Fruit fly (Drosophila melanogaster) whole organism, embryonic: ENCODE data around the gene CG6236.

ENCODE experiments used
- Awh ChIP-seq: fragments of 200-800 bp; sonication (Bioruptor generic); IDR thresholded peaks from 2 replicates; pipeline ENCODE4, ENCODE4 v1.3.6; 2022; ENCODE audit warnings: missing biosample characterization, missing genetic modification characterization
- Blimp-1 ChIP-seq: fragments of 200-800 bp; sonication (Bioruptor generic); optimal IDR thresholded peaks from 3 replicates; lab custom pipeline; 2018; ENCODE audit warnings: missing biosample characterization, missing genetic modification characterization, mild to moderate bottlenecking, moderate library complexity, missing genetic modification reagents
- CG12391 ChIP-seq: fragments of 200-800 bp; sonication (Bioruptor generic); optimal IDR thresholded peaks from 3 replicates; lab custom pipeline; 2018; ENCODE audit warnings: missing biosample characterization, mild to moderate bottlenecking, missing genetic modification characterization, moderate library complexity
- CG14441 ChIP-seq: fragments of 200-800 bp; sonication (Bioruptor generic); IDR thresholded peaks from 2 replicates; pipeline ENCODE4 v1.3.6; 2022; ENCODE audit warnings: missing biosample characterization, missing genetic modification characterization
- CG1602 ChIP-seq: fragments of 200-800 bp; sonication (Bioruptor generic); optimal IDR thresholded peaks from 3 replicates; lab custom pipeline; 2016; ENCODE audit warnings: missing biosample characterization, missing genetic modification characterization
- CG17829 ChIP-seq: fragments of 200-800 bp; optimal IDR thresholded peaks from 2 replicates; lab custom pipeline; 2019; ENCODE audit warnings: missing biosample characterization, mild to moderate bottlenecking, missing genetic modification characterization, moderate library complexity
- CG30403 ChIP-seq: fragments of 200-800 bp; sonication (Bioruptor generic); optimal IDR thresholded peaks from 3 replicates; lab custom pipeline; 2016; ENCODE audit warnings: missing biosample characterization, missing genetic modification characterization
- CG3163 ChIP-seq: fragments of 200-800 bp; sonication (Bioruptor generic); optimal IDR thresholded peaks from 3 replicates; lab custom pipeline; 2016; ENCODE audit warnings: missing biosample characterization, missing genetic modification characterization
- CG34376 ChIP-seq: fragments of 200-800 bp; sonication (Bioruptor generic); optimal IDR thresholded peaks from 2 replicates; lab custom pipeline; 2018; ENCODE audit warnings: missing biosample characterization, mild to moderate bottlenecking, missing genetic modification characterization
- CG3847 ChIP-seq: fragments of 200-800 bp; sonication (Bioruptor generic); IDR thresholded peaks from 2 replicates; pipeline ENCODE4 v1.3.6; 2022; ENCODE audit warnings: missing biosample characterization, missing genetic modification characterization
- CG4282 ChIP-seq: fragments of 200-800 bp; sonication (Bioruptor generic); optimal IDR thresholded peaks from 2 replicates; lab custom pipeline; 2016; ENCODE audit warnings: missing biosample characterization, missing genetic modification characterization
- CG6175 ChIP-seq: fragments of 200-800 bp; sonication (Bioruptor generic); IDR thresholded peaks from 3 replicates; pipeline ENCODE4 v1.3.6; 2022; ENCODE audit warnings: missing biosample characterization, missing genetic modification characterization
- CG7786 ChIP-seq: fragments of 200-800 bp; sonication (Bioruptor generic); optimal IDR thresholded peaks from 2 replicates; lab custom pipeline; 2016; ENCODE audit warnings: missing biosample characterization, missing genetic modification characterization
- CG8089 ChIP-seq: fragments of 200-800 bp; sonication (Bioruptor generic); optimal IDR thresholded peaks from 3 replicates; lab custom pipeline; 2016; ENCODE audit warnings: missing biosample characterization, missing genetic modification characterization
- CG8290 ChIP-seq, 3 experiments: fragments of 200-800 bp; sonication (Bioruptor generic); optimal IDR thresholded peaks; 2 replicates each; lab custom pipeline; 2016 to 2019; ENCODE audit warnings: missing biosample characterization in 3 of 3, missing genetic modification characterization in 3 of 3, mild to moderate bottlenecking in 2 of 3, moderate library complexity in 1 of 3
- CG9932 ChIP-seq: fragments of 200-800 bp; sonication (Bioruptor generic); IDR thresholded peaks from 2 replicates; pipeline ENCODE4 v1.3.6; 2022; ENCODE audit warnings: missing biosample characterization, missing genetic modification characterization
- Chrac-16 ChIP-seq: fragments of 200-800 bp; sonication (Bioruptor generic); optimal IDR thresholded peaks from 3 replicates; lab custom pipeline; 2016; ENCODE audit warnings: missing biosample characterization, missing genetic modification characterization
- CrebB ChIP-seq: fragments of 200-800 bp; sonication (Bioruptor generic); optimal IDR thresholded peaks from 3 replicates; lab custom pipeline; 2018; ENCODE audit warnings: missing biosample characterization, mild to moderate bottlenecking, missing genetic modification characterization
- Dek ChIP-seq: fragments of 200-800 bp; sonication (Bioruptor generic); optimal IDR thresholded peaks from 3 replicates; lab custom pipeline; 2019; ENCODE audit warnings: missing biosample characterization, mild to moderate bottlenecking, missing genetic modification characterization, moderate library complexity
- E2f1 ChIP-seq: fragments of 200-800 bp; sonication (Bioruptor generic); IDR thresholded peaks from 2 replicates; pipeline ENCODE4 v1.3.6; 2022; ENCODE audit warnings: missing biosample characterization, missing genetic modification characterization
- HLH3B ChIP-seq: fragments of 200-800 bp; sonication (Bioruptor generic); IDR thresholded peaks from 2 replicates; pipeline ENCODE4 v1.3.6; 2022; ENCODE audit warnings: missing biosample characterization, missing genetic modification characterization
- Hey ChIP-seq: fragments of 200-800 bp; sonication (Bioruptor generic); optimal IDR thresholded peaks from 3 replicates; lab custom pipeline; 2018; ENCODE audit warnings: missing biosample characterization, mild to moderate bottlenecking, missing genetic modification characterization
- Hmx ChIP-seq: fragments of 200-800 bp; sonication (Bioruptor generic); optimal IDR thresholded peaks from 2 replicates; lab custom pipeline; 2016; ENCODE audit warnings: missing biosample characterization, missing genetic modification characterization
- MBD-R2 ChIP-seq: fragments of 200-800 bp; sonication (Bioruptor generic); IDR thresholded peaks from 2 replicates; pipeline ENCODE4 v1.3.6; 2022; ENCODE audit warnings: missing biosample characterization, missing genetic modification characterization
- MESR4 ChIP-seq: fragments of 200-800 bp; sonication (Bioruptor generic); optimal IDR thresholded peaks from 2 replicates; lab custom pipeline; 2018; ENCODE audit warnings: missing biosample characterization, mild to moderate bottlenecking, missing genetic modification characterization, moderate library complexity
- Max ChIP-seq: fragments of 200-800 bp; sonication (Bioruptor generic); optimal IDR thresholded peaks from 2 replicates; lab custom pipeline; 2016; ENCODE audit warnings: missing biosample characterization, mild to moderate bottlenecking, missing genetic modification characterization
- NFAT ChIP-seq: fragments of 200-800 bp; sonication (Bioruptor generic); IDR thresholded peaks from 2 replicates; pipeline ENCODE4 v1.3.6; 2022; ENCODE audit warnings: missing biosample characterization, missing genetic modification characterization
- Opbp ChIP-seq: fragments of 200-800 bp; sonication (Bioruptor generic); IDR thresholded peaks from 3 replicates; pipeline ENCODE4 v1.3.6; 2022; ENCODE audit warnings: missing biosample characterization, missing genetic modification characterization; ENCODE audit not compliant: partially characterized antibody
- Poxn ChIP-seq: fragments of 200-800 bp; sonication (Bioruptor generic); IDR thresholded peaks from 2 replicates; pipeline ENCODE4 v1.3.6; 2022; ENCODE audit warnings: missing biosample characterization, missing genetic modification characterization
- Taf1 ChIP-seq: fragments of 200-800 bp; sonication (Bioruptor generic); IDR thresholded peaks from 2 replicates; pipeline ENCODE4 v1.3.6; 2022; ENCODE audit warnings: missing biosample characterization, missing genetic modification characterization
- Trl ChIP-seq, 3 experiments: fragments of >200 bp in 2 of 3; fragments of 200-800 bp in 1 of 3; sonication (Bioruptor generic) in 1 of 3; optimal IDR thresholded peaks; 2 replicates in 1 of 3; 3 replicates in 2 of 3; lab custom pipeline; 2016 to 2017; ENCODE audit warnings: missing biosample characterization in 1 of 3, missing genetic modification characterization in 1 of 3
- ato ChIP-seq: fragments of 200-800 bp; sonication (Bioruptor generic); IDR thresholded peaks from 2 replicates; pipeline ENCODE4 v1.3.6; 2022; ENCODE audit warnings: missing biosample characterization, missing genetic modification characterization; ENCODE audit not compliant: partially characterized antibody
- bcd ChIP-seq: fragments of 200-800 bp; sonication (Bioruptor generic); optimal IDR thresholded peaks from 2 replicates; lab custom pipeline; 2017; ENCODE audit warnings: missing biosample characterization, mild to moderate bottlenecking, missing genetic modification characterization
- cg ChIP-seq: fragments of 200-800 bp; sonication (Bioruptor generic); optimal IDR thresholded peaks from 3 replicates; lab custom pipeline; 2019; ENCODE audit warnings: missing biosample characterization, mild to moderate bottlenecking, missing genetic modification characterization, moderate library complexity
- chm ChIP-seq: fragments of 200-800 bp; sonication (Bioruptor generic); IDR thresholded peaks from 2 replicates; pipeline ENCODE4 v1.3.6; 2022; ENCODE audit warnings: missing biosample characterization, missing genetic modification characterization
- corto ChIP-seq: fragments of 200-800 bp; sonication (Bioruptor generic); optimal IDR thresholded peaks from 2 replicates; lab custom pipeline; 2016; ENCODE audit warnings: missing biosample characterization, mild to moderate bottlenecking, missing genetic modification characterization, moderate library complexity
- dpn ChIP-seq, 2 experiments: fragments of 200-800 bp; sonication (Bioruptor generic); optimal IDR thresholded peaks; 3 replicates each; lab custom pipeline; 2016; ENCODE audit warnings: missing biosample characterization in 2 of 2, missing genetic modification characterization in 2 of 2
- gsb-n ChIP-seq: fragments of 200-800 bp; sonication (Bioruptor generic); optimal IDR thresholded peaks from 3 replicates; lab custom pipeline; 2018; ENCODE audit warnings: missing biosample characterization, mild to moderate bottlenecking, missing genetic modification characterization
- lmd ChIP-seq: fragments of 200-800 bp; sonication (Bioruptor generic); IDR thresholded peaks from 2 replicates; pipeline ENCODE4 v1.3.6; 2022; ENCODE audit warnings: missing biosample characterization, missing genetic modification characterization
- nmo ChIP-seq: fragments of 200-800 bp; sonication (Bioruptor generic); optimal IDR thresholded peaks from 2 replicates; lab custom pipeline; 2018; ENCODE audit warnings: missing biosample characterization, mild to moderate bottlenecking, missing genetic modification characterization, moderate library complexity
- nom ChIP-seq: fragments of 200-800 bp; sonication (Bioruptor generic); optimal IDR thresholded peaks from 2 replicates; lab custom pipeline; 2017; ENCODE audit warnings: missing biosample characterization, missing genetic modification characterization, mild to moderate bottlenecking, moderate library complexity, missing genetic modification reagents
- otp ChIP-seq: fragments of 200-800 bp; sonication (Bioruptor generic); IDR thresholded peaks from 3 replicates; pipeline ENCODE4, ENCODE4 v1.3.6; 2022; ENCODE audit warnings: missing biosample characterization, missing genetic modification characterization
- phol ChIP-seq: fragments of 200-800 bp; sonication (Bioruptor generic); optimal IDR thresholded peaks from 3 replicates; lab custom pipeline; 2018; ENCODE audit warnings: missing biosample characterization, mild to moderate bottlenecking, missing genetic modification characterization, moderate library complexity
- sens ChIP-seq: fragments of 200-800 bp; sonication (Bioruptor generic); peaks from one replicate; lab custom pipeline; 2016; ENCODE audit warnings: missing biosample characterization, missing genetic modification characterization
- sima ChIP-seq: fragments of 200-800 bp; sonication (Bioruptor generic); optimal IDR thresholded peaks from 2 replicates; lab custom pipeline; 2016; ENCODE audit warnings: missing biosample characterization, missing genetic modification characterization
- sr ChIP-seq: fragments of 200-800 bp; sonication (Bioruptor generic); IDR thresholded peaks from 3 replicates; pipeline ENCODE4 v1.3.6; 2022; ENCODE audit warnings: missing biosample characterization, missing genetic modification characterization
- usp ChIP-seq: fragments of >200 bp; optimal IDR thresholded peaks from 2 replicates; lab custom pipeline; 2017; ENCODE audit warnings: missing biosample characterization, missing genetic modification characterization
- wor ChIP-seq: fragments of 200-800 bp; sonication (Bioruptor generic); IDR thresholded peaks from 2 replicates; pipeline ENCODE4 v1.3.6; 2022; ENCODE audit warnings: missing biosample characterization, missing genetic modification characterization
- zfh2 ChIP-seq: fragments of 200-800 bp; sonication (Bioruptor generic); optimal IDR thresholded peaks from 2 replicates; lab custom pipeline; 2016; ENCODE audit warnings: missing biosample characterization, missing genetic modification characterization

CG6236 gene

DNA sequence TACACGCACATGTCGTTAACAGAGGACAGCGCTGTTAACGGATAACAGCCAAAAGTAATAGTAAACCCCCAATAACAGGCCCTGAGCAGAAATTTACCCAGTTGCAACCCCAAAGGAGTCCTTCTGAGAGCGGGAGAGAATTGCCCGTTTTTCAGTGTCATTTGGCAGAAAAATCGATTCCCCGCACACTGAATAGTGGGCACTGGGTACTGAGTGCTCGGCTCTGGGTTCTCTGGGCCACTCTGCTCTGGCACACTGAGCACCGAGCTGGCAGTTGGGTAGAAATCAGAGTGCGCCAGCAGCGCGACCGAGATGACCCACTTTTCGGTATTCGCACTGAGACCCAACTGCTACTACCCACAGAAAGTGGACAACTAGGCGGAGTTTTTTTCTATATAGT, 46.3 kb upstream of the CG6236 start, which contains the start of gene Rbp (continued):
- TF ChIP-seq CG3163 (GFP tag; lab: Kevin White, UChicago) (no peak), CG12391 (no peak), CrebB (tag; lab: Kevin White, UChicago) (no peak), Awh (GFP tag; lab: Robert Waterston, UW) (no peak), sr (GFP tag; lab: Robert Waterston, UW) (no peak), CG3847 (GFP tag; lab: Robert Waterston, UW) (no peak), sens (GFP tag; lab: Kevin White, UChicago) (peak; percentile 66), NFAT (GFP tag; lab: Robert Waterston, UW) (no peak), CG6175 (GFP tag; lab: Robert Waterston, UW) (no peak), bcd (GFP tag; lab: Kevin White, UChicago) (no peak), sima (GFP tag; lab: Kevin White, UChicago) (no peak), Dek (tag; lab: Kevin White, UChicago) (no peak), Taf1 (GFP tag; lab: Robert Waterston, UW) (no peak), cg (GFP tag; lab: Kevin White, UChicago) (peak; percentile 28), otp (GFP tag; lab: Robert Waterston, UW) (no peak), Trl (optimal IDR thresholded peaks at IDR 0.05; lab: Kevin White, UChicago) (peak; percentile 52 to 72), Trl (GFP tag; optimal IDR thresholded peaks at IDR 0.05; lab: Kevin White, UChicago) (no peak), CG1602 (GFP tag; lab: Kevin White, UChicago) (no peak)

dm6 chr3R:15371833-15372232, 43.8 kb upstream of the CG6236 start, which contains the start of the genes Ccm3 and CG6136:
Gene Ccm3, plus strand, starts transcription at chr3R:15371957.
Gene CG6136, minus strand, starts transcription at chr3R:15372212.
- TF ChIP-seq Blimp-1 (GFP tag; lab: Kevin White, UChicago): no peak
- TF ChIP-seq MESR4 (GFP tag; lab: Kevin White, UChicago): peak; percentile 86
- no peak for TF ChIP-seq Hey (tag; lab: Kevin White, UChicago)
- TF ChIP-seq Poxn (GFP tag; lab: Robert Waterston, UW): no peak
- TF ChIP-seq lmd (GFP tag; lab: Robert Waterston, UW): peak; percentile 16; the same call in 1 of the 2 replicates
- TF ChIP-seq CG34376 (GFP tag; lab: Kevin White, UChicago): peak; percentile 70
- peak; percentile 43 for TF ChIP-seq nmo
- TF ChIP-seq CG8290 (GFP tag; optimal IDR thresholded peaks at IDR 0.05; lab: Kevin White, UChicago): no peak
- peak in 1 of 2 experiments; percentile 69 for TF ChIP-seq CG8290 (tag; optimal IDR thresholded peaks at IDR 0.05; lab: Kevin White, UChicago)
- TF ChIP-seq CG9932: peak; percentile 81
- TF ChIP-seq CG8089 (GFP tag; lab: Kevin White, UChicago): no peak
- peak; percentile 54 to 55 for TF ChIP-seq dpn (GFP tag; optimal IDR thresholded peaks at IDR 0.05; lab: Kevin White, UChicago)
- TF ChIP-seq phol (tag; lab: Kevin White, UChicago): peak; percentile 25
- peak; percentile 46 for TF ChIP-seq CG4282
- peak; percentile 62 for TF ChIP-seq CG7786 (GFP tag; lab: Kevin White, UChicago)
- TF ChIP-seq usp (GFP tag; lab: Kevin White, UChicago): no peak
- TF ChIP-seq Hmx (GFP tag; lab: Kevin White, UChicago): no peak
- TF ChIP-seq Opbp (GFP tag; lab: Robert Waterston, UW): peak; percentile 93
- TF ChIP-seq nom (GFP tag; lab: Kevin White, UChicago): peak; percentile 1
- peak; percentile 95 for TF ChIP-seq ato (GFP tag; lab: Robert Waterston, UW)
- no peak for TF ChIP-seq corto (GFP tag; lab: Kevin White, UChicago)
- peak; percentile 41 for TF ChIP-seq CG30403 (GFP tag; lab: Kevin White, UChicago)
- no peak for TF ChIP-seq wor
- TF ChIP-seq MBD-R2: peak; percentile 97
- peak; percentile 34 for TF ChIP-seq CG17829 (tag; lab: Kevin White, UChicago)
- 0 out of 2 replicates have a peak, but pooled peaks have one; percentile 8 for TF ChIP-seq Taf1 (GFP tag; lab: Robert Waterston, UW)
- TF ChIP-seq Max (GFP tag; lab: Kevin White, UChicago): peak; percentile 59
- TF ChIP-seq Chrac-16 (GFP tag; lab: Kevin White, UChicago): no peak
- TF ChIP-seq gsb-n (tag; lab: Kevin White, UChicago): no peak
- no peak for TF ChIP-seq CG14441 (GFP tag; lab: Robert Waterston, UW)
- peak; percentile 56; the same call in 1 of the 2 replicates for TF ChIP-seq E2f1
- peak; percentile 54; the same call in 1 of the 2 replicates for TF ChIP-seq chm
- peak; percentile 65 for TF ChIP-seq CG3847 (GFP tag; lab: Robert Waterston, UW)
- TF ChIP-seq zfh2 (GFP tag; lab: Kevin White, UChicago): peak; percentile 48
- 0 out of 2 replicates have a peak, but pooled peaks have one; percentile 26 for TF ChIP-seq HLH3B (GFP tag; lab: Robert Waterston, UW)
